Worm (Caenorhabditis elegans): ENCODE measurements around the gene F32E10.5.
A peak's percentile ranks its signal among the peaks of the same experiment; 100 is the strongest.

F32E10.5 gene

ce11 chrIV:7552958-7553553, 25.1 kb downstream of the F32E10.5 start, which contains the start of gene dif-1 (continued):
- TF ChIP-seq fos-1 (tag; optimal IDR thresholded peaks at IDR 0.05) (no peak), elt-2 (tag; optimal IDR thresholded peaks at IDR 0.05) (peak; percentile 65), elt-3 (tag; optimal IDR thresholded peaks at IDR 0.05) (peak in 2 of 6 experiments; percentile 23 to 35), ama-1 (optimal IDR thresholded peaks at IDR 0.05) (no peak), ceh-90 (tag; optimal IDR thresholded peaks at IDR 0.05) (no peak), ces-1 (GFP tag; optimal IDR thresholded peaks at IDR 0.05) (no peak), ceh-82 (tag; optimal IDR thresholded peaks at IDR 0.05) (no peak), lin-13 (GFP tag; optimal IDR thresholded peaks at IDR 0.05) (no peak), grh-1 (GFP tag; IDR thresholded peaks at IDR 0.05) (no peak), snpc-4 (tag; optimal IDR thresholded peaks at IDR 0.05) (no peak), blmp-1 (tag; optimal IDR thresholded peaks at IDR 0.05) (peak; percentile 56), tlp-1 (tag; optimal IDR thresholded peaks at IDR 0.05) (no peak), fkh-10 (GFP tag; optimal IDR thresholded peaks at IDR 0.05) (no peak), lin-14 (GFP tag; optimal IDR thresholded peaks at IDR 0.05) (peak; percentile 73), rnt-1 (tag; optimal IDR thresholded peaks at IDR 0.05) (peak; percentile 31), hlh-17 (GFP tag; optimal IDR thresholded peaks at IDR 0.05; ENCODE audit: borderline replicate concordance) (no peak)

ce11 chrIV:7552100-7552499, 26.1 kb downstream of the F32E10.5 start:
- TF ChIP-seq egl-27 (tag; optimal IDR thresholded peaks at IDR 0.05), result no peak
- TF ChIP-seq Y116A8C.19 (tag; optimal IDR thresholded peaks at IDR 0.05; ENCODE audit: borderline replicate concordance), result no peak
- TF ChIP-seq lin-35 (GFP tag; optimal IDR thresholded peaks at IDR 0.05), result no peak
- TF ChIP-seq nhr-76 (tag; optimal IDR thresholded peaks at IDR 0.05), result no peak
- no peak for TF ChIP-seq zag-1 (tag; optimal IDR thresholded peaks at IDR 0.05)
- TF ChIP-seq pax-3 (tag; optimal IDR thresholded peaks at IDR 0.05), result no peak
- no peak for TF ChIP-seq mef-2 (tag; optimal IDR thresholded peaks at IDR 0.05)
- TF ChIP-seq vab-15 (tag; optimal IDR thresholded peaks at IDR 0.05), result no peak
- no peak for TF ChIP-seq fos-1 (tag; optimal IDR thresholded peaks at IDR 0.05)
- no peak for TF ChIP-seq ceh-90 (tag; optimal IDR thresholded peaks at IDR 0.05)
- no peak for TF ChIP-seq snu-23 (GFP tag; optimal IDR thresholded peaks at IDR 0.05)
- TF ChIP-seq egl-13 (tag; optimal IDR thresholded peaks at IDR 0.05), result no peak
- no peak for TF ChIP-seq mep-1 (tag; optimal IDR thresholded peaks at IDR 0.05)
- TF ChIP-seq elt-2 (tag; optimal IDR thresholded peaks at IDR 0.05), result no peak

- TF ChIP-seq zag-1 (tag; optimal IDR thresholded peaks at IDR 0.05), result no peak
- no peak for TF ChIP-seq ceh-63 (GFP tag; optimal IDR thresholded peaks at IDR 0.05)
- TF ChIP-seq mep-1 (tag; optimal IDR thresholded peaks at IDR 0.05), result no peak
- no peak for TF ChIP-seq ceh-90 (tag; optimal IDR thresholded peaks at IDR 0.05)
- TF ChIP-seq elt-3 (tag; optimal IDR thresholded peaks at IDR 0.05), result no peak
- no peak for TF ChIP-seq sup-37 (GFP tag; optimal IDR thresholded peaks at IDR 0.05)
- TF ChIP-seq ceh-82 (tag; optimal IDR thresholded peaks at IDR 0.05), result no peak
- TF ChIP-seq fos-1 (tag; optimal IDR thresholded peaks at IDR 0.05), result no peak
- TF ChIP-seq fkh-4 (tag; optimal IDR thresholded peaks at IDR 0.05; ENCODE audit: borderline replicate concordance), result no peak
These were observed 26.9 kb downstream of the F32E10.5 start for ce11 chrIV:7551254-7551653.

DNA sequence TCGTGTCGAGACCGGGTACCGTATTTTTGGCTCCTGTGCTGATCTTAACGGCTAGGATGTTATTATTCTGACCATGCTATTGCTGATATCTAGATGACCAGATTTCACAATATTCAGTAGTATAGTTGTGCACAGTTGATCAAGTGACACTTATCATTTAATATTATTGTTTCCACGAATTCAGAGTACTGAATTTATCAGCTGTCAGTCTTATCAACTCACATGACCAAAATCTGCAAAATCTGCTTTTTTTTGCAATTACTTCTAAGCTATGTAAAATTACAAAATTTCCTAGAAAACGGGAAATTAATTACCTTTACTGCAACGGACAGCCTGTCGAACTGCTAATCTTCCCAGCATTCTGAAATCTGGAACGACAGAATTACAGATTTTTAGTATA, 27.7 kb downstream of the F32E10.5 start, which contains the start of gene pam-1:
Gene pam-1, minus strand, starts transcription at position 368 of the 400 bp plus-strand sequence.
- peak; percentile 23 for TF ChIP-seq nhr-71 (tag; optimal IDR thresholded peaks at IDR 0.05)
- TF ChIP-seq sox-4 (tag; optimal IDR thresholded peaks at IDR 0.05), result no peak
- TF ChIP-seq lin-13 (GFP tag; optimal IDR thresholded peaks at IDR 0.05), result no peak
- no peak for TF ChIP-seq egl-13 (tag; optimal IDR thresholded peaks at IDR 0.05)
- peak; percentile 87 for TF ChIP-seq hlh-4 (tag; optimal IDR thresholded peaks at IDR 0.05)
- no peak for TF ChIP-seq unc-86 (tag; optimal IDR thresholded peaks at IDR 0.05)
- TF ChIP-seq jun-1 (tag; optimal IDR thresholded peaks at IDR 0.05), result no peak

Measured in whole organism, L1 larva.